Worm (Caenorhabditis elegans): ENCODE results near the gene F49E11.7.

F49E11.7 gene

ce11 chrIV:13052568-13052967 is at the start of gene F49E11.7:
Gene F49E11.7, plus strand, starts transcription at chrIV:13052868.
- TF ChIP-seq mel-28 (tag; optimal IDR thresholded peaks at IDR 0.05; ENCODE audit: borderline replicate concordance) (no peak), aptf-3 (GFP tag; IDR thresholded peaks at IDR 0.05) (no peak), rec-8 (tag; optimal IDR thresholded peaks at IDR 0.05) (no peak), zim-3 (tag; optimal IDR thresholded peaks at IDR 0.05) (no peak), bed-2 (GFP tag; IDR thresholded peaks at IDR 0.05) (no peak), lin-26 (GFP tag; IDR thresholded peaks at IDR 0.05) (no peak), egl-44 (GFP tag; IDR thresholded peaks at IDR 0.05) (no peak), gei-17 (GFP tag; optimal IDR thresholded peaks at IDR 0.05) (no peak), atf-7 (tag; optimal IDR thresholded peaks at IDR 0.05) (no peak), ceh-40 (GFP tag; IDR thresholded peaks at IDR 0.05) (no peak), mxl-1 (tag; optimal IDR thresholded peaks at IDR 0.05) (no peak), lir-1 (GFP tag; conservative IDR thresholded peaks at IDR 0.05) (no peak)

- TF ChIP-seq nhr-90 (tag; optimal IDR thresholded peaks at IDR 0.05): no peak
- no peak for TF ChIP-seq nfyb-1 (GFP tag; IDR thresholded peaks at IDR 0.05)
- no peak for TF ChIP-seq ekl-4 (GFP tag; IDR thresholded peaks at IDR 0.05)
- no peak for TF ChIP-seq attf-5 (GFP tag; optimal IDR thresholded peaks at IDR 0.05)
- TF ChIP-seq nhr-80 (tag; optimal IDR thresholded peaks at IDR 0.05): peak; percentile 16
- no peak for TF ChIP-seq madf-10 (tag; optimal IDR thresholded peaks at IDR 0.05)
- TF ChIP-seq let-607 (tag; optimal IDR thresholded peaks at IDR 0.05): no peak
- TF ChIP-seq F49E8.2 (tag; optimal IDR thresholded peaks at IDR 0.05; ENCODE audit: insufficient read depth): no peak
- TF ChIP-seq unc-62 (GFP tag; optimal IDR thresholded peaks at IDR 0.05): no peak
Observed at ce11 chrIV:13008405-13009208, 44.1 kb upstream of the F49E11.7 start, which contains the start of gene mbk-2. Gene mbk-2, plus strand, starts transcription at chrIV:13009158.

DNA sequence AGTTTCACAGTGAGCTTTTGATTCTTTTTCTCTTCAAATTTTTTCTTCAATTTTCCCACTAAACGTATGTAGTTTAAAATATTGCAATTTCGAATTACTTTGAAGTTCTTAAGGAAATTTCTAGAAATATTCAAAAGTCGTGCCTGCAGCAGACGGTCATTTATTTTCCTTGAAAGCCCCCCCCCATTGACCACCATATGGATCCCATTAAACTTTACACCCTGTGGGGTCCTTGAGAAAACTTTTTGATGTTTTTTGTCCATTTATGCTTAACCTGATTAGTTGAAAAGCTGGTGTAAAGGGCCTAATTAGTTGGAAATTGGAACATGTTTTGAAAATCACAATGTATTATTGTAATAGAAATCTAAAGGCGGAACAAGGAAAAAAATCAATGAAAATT is 43.2 kb upstream of the F49E11.7 start:
- no peak for TF ChIP-seq B0035.1 (tag; optimal IDR thresholded peaks at IDR 0.05)
- TF ChIP-seq ztf-3 (GFP tag; optimal IDR thresholded peaks at IDR 0.05): no peak
- TF ChIP-seq unc-130 (GFP tag; optimal IDR thresholded peaks at IDR 0.05): no peak
- TF ChIP-seq egl-18 (GFP tag; IDR thresholded peaks at IDR 0.05): no peak
- TF ChIP-seq mxl-1 (tag; optimal IDR thresholded peaks at IDR 0.05): no peak
- no peak for TF ChIP-seq snpc-4 (GFP tag; optimal IDR thresholded peaks at IDR 0.05)
- TF ChIP-seq snpc-4 (tag; optimal IDR thresholded peaks at IDR 0.05): no peak
- TF ChIP-seq ztf-25 (GFP tag; IDR thresholded peaks at IDR 0.05): no peak

DNA sequence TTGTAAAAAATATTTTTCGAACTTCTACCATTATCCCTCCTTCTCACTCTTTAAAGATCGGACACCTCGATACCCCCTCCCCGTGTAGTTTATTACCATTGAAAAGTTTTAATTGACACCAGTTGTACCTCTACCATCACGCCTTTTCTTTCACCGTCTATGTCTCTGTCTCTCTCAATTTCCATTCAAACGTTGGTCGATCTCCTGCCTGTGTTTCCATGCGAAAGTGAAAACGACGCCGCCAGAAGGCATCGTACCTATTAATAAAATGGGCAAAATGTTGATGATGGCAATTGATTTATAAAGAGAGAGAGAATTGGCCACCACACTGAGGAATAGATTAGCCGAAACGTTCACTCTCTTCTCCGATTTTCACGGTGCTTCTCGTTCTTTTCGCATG is 39.4 kb upstream of the F49E11.7 start:
- peak; percentile 2 for TF ChIP-seq nhr-80 (tag; optimal IDR thresholded peaks at IDR 0.05)
- 0 out of 2 replicates have a peak, but pooled peaks have one; percentile 14 for TF ChIP-seq C06A6.2 (GFP tag; conservative IDR thresholded peaks at IDR 0.05)
- TF ChIP-seq ztf-22 (GFP tag; optimal IDR thresholded peaks at IDR 0.05): no peak
- no peak for TF ChIP-seq hmg-1.2 (GFP tag; IDR thresholded peaks at IDR 0.05)

Data from whole organism, young adult.